Worm (Caenorhabditis elegans): Measurements from ENCODE around the gene Y73B6BL.12.

Y73B6BL.12 gene

DNA sequence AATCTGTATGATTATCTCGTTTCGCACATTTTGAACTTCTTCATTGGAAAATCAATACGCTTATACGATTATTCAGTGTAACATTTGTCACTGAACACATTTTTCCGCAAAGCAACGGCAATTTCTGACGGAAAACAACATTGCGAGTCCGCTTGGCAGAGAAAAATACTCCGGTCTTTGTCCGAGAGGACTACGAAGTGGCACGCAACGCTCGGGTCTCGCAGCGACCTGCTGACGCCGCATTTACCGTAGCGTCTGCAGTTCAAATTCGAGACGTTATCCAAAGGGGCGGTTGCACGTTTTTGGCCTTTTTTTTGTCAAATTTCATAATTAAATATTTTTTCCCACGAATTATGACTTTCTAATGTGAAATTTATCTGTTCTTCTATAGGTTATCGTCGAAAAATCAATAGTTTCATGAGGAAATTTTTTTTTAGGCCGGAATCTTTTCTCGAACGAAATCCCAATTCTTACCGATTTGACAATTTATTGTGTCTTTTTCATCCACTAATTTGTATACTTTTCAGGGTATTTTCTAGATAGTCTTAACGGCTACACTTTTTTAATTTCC lies 6.5 kb upstream of the Y73B6BL.12 start, which contains the start of gene sqd-1:
TSS of gene sqd-1 (plus strand) at position 521 of the 571 bp plus-strand sequence.
- TF ChIP-seq daf-12 (tag; optimal IDR thresholded peaks at IDR 0.05) (no peak), skn-1 (tag; optimal IDR thresholded peaks at IDR 0.05) (no peak), nhr-42 (GFP tag; IDR thresholded peaks at IDR 0.05) (peak; percentile 94), ZK546.5 (tag; optimal IDR thresholded peaks at IDR 0.05) (peak; percentile 100), lsy-2 (tag; optimal IDR thresholded peaks at IDR 0.05) (peak; percentile 95 to 99), mep-1 (tag; optimal IDR thresholded peaks at IDR 0.05) (peak; percentile 96), lin-39 (tag; optimal IDR thresholded peaks at IDR 0.05) (no peak), T26A8.4 (GFP tag; IDR thresholded peaks at IDR 0.05) (peak; percentile 98), nhr-111 (GFP tag; optimal IDR thresholded peaks at IDR 0.05) (peak; percentile 64), lin-13 (GFP tag; optimal IDR thresholded peaks at IDR 0.05) (peak; percentile 90), gei-8 (GFP tag; optimal IDR thresholded peaks at IDR 0.05) (peak; percentile 58), pqm-1 (tag; optimal IDR thresholded peaks at IDR 0.05) (no peak), daf-19 (GFP tag; conservative IDR thresholded peaks at IDR 0.05) (no peak), F10B5.3 (tag; optimal IDR thresholded peaks at IDR 0.05) (peak; percentile 88), dve-1 (tag; optimal IDR thresholded peaks at IDR 0.05; ENCODE audit: insufficient read depth) (peak; percentile 99), zip-11 (GFP tag; IDR thresholded peaks at IDR 0.05) (no peak), ceh-32 (tag; optimal IDR thresholded peaks at IDR 0.05; ENCODE audit: poor library complexity) (peak; percentile 79), hmg-1.1 (GFP tag; IDR thresholded peaks at IDR 0.05) (peak; percentile 96), mdt-29 (GFP tag; IDR thresholded peaks at IDR 0.05) (peak; percentile 93), aha-1 (tag) (peak; percentile 100), ces-1 (GFP tag; optimal IDR thresholded peaks at IDR 0.05) (peak; percentile 52), jun-1 (tag; optimal IDR thresholded peaks at IDR 0.05) (peak; percentile 88), tra-1 (GFP tag; IDR thresholded peaks at IDR 0.05) (peak; percentile 93), F44E2.7 (GFP tag; IDR thresholded peaks at IDR 0.05) (no peak), spr-3 (GFP tag; optimal IDR thresholded peaks at IDR 0.05) (peak; percentile 74), nhr-25 (tag; optimal IDR thresholded peaks at IDR 0.05; ENCODE audit: borderline replicate concordance, insufficient read depth) (peak; percentile 84), unc-62 (GFP tag; optimal IDR thresholded peaks at IDR 0.05 in 1 of 2) (peak; percentile 39 to 96), unc-62 (tag; optimal IDR thresholded peaks at IDR 0.05) (no peak), zfp-2 (tag; optimal IDR thresholded peaks at IDR 0.05) (peak; percentile 99), nhr-41 (GFP tag; IDR thresholded peaks at IDR 0.05) (peak; percentile 48; the same call in 1 of the 2 replicates), lin-15B (tag; optimal IDR thresholded peaks at IDR 0.05) (peak; percentile 56), ZK337.2 (GFP tag; IDR thresholded peaks at IDR 0.05) (0 out of 2 replicates have a peak, but pooled peaks have one; percentile 49), Y105C5A.15 (GFP tag; IDR thresholded peaks at IDR 0.05) (0 out of 2 replicates have a peak, but pooled peaks have one; percentile 64), madf-9 (GFP tag; conservative IDR thresholded peaks at IDR 0.05) (peak; percentile 92), F49E8.2 (tag; optimal IDR thresholded peaks at IDR 0.05; ENCODE audit: borderline replicate concordance) (peak; percentile 87), hlh-30 (tag; optimal IDR thresholded peaks at IDR 0.05; ENCODE audit: insufficient read depth) (peak; percentile 92), zfp-3 (GFP tag; conservative IDR thresholded peaks at IDR 0.05) (peak; percentile 90), dmd-9 (GFP tag; IDR thresholded peaks at IDR 0.05) (peak; percentile 95), zag-1 (tag; optimal IDR thresholded peaks at IDR 0.05) (peak; percentile 0), ceh-20 (GFP tag; IDR thresholded peaks at IDR 0.05) (peak; percentile 93), spr-1 (tag; optimal IDR thresholded peaks at IDR 0.05) (peak; percentile 92), T20F7.1 (GFP tag; optimal IDR thresholded peaks at IDR 0.05) (peak; percentile 86), ceh-44 (GFP tag; IDR thresholded peaks at IDR 0.05) (peak; percentile 84; the same call in 1 of the 2 replicates), egl-43 (GFP tag; IDR thresholded peaks at IDR 0.05) (peak; percentile 91), dmd-6 (GFP tag; IDR thresholded peaks at IDR 0.05) (peak; percentile 96), nhr-237 (tag; optimal IDR thresholded peaks at IDR 0.05) (no peak), daf-16 (GFP tag; optimal IDR thresholded peaks at IDR 0.05) (peak; percentile 60 to 94), daf-16 (tag; optimal IDR thresholded peaks at IDR 0.05) (peak; percentile 87), dpl-1 (GFP tag; optimal IDR thresholded peaks at IDR 0.05) (peak; percentile 93), daf-8 (GFP tag; IDR thresholded peaks at IDR 0.05) (no peak)
